Fruit fly (Drosophila melanogaster) whole organism, embryonic: ENCODE measurements around the gene CG12289.

Source experiments
- Abd-B ChIP-seq: fragments of 200-800 bp; sonication (Bioruptor generic); optimal IDR thresholded peaks from 2 replicates; lab custom pipeline; 2018; ENCODE audit warnings: missing biosample characterization, mild to moderate bottlenecking, missing genetic modification characterization, moderate library complexity
- CG1024 ChIP-seq: fragments of 200-800 bp; sonication (Bioruptor generic); IDR thresholded peaks from 2 replicates; pipeline ENCODE4 v1.3.6; 2022; ENCODE audit warnings: missing biosample characterization, missing genetic modification characterization
- CG10654 ChIP-seq: fragments of 200-800 bp; sonication (Bioruptor generic); optimal IDR thresholded peaks from 2 replicates; lab custom pipeline; 2016; ENCODE audit warnings: missing biosample characterization, missing genetic modification characterization
- CG11456 ChIP-seq: fragments of 200-800 bp; sonication (Bioruptor generic); IDR thresholded peaks from 3 replicates; pipeline ENCODE4 v1.3.6; 2022; ENCODE audit warnings: missing biosample characterization, missing genetic modification characterization
- CG12071 ChIP-seq: fragments of 200-800 bp; sonication (Bioruptor generic); optimal IDR thresholded peaks from 3 replicates; lab custom pipeline; 2018; ENCODE audit warnings: missing biosample characterization, mild to moderate bottlenecking, missing genetic modification characterization
- CG12104 ChIP-seq: fragments of 200-800 bp; sonication (Bioruptor generic); optimal IDR thresholded peaks from 3 replicates; lab custom pipeline; 2016; ENCODE audit warnings: missing biosample characterization, missing genetic modification characterization
- CG12236 ChIP-seq: fragments of 200-800 bp; sonication (Bioruptor generic); optimal IDR thresholded peaks from 2 replicates; lab custom pipeline; 2016; ENCODE audit warnings: missing biosample characterization, missing genetic modification characterization
- CG12942 ChIP-seq: fragments of 200-800 bp; sonication (Bioruptor generic); optimal IDR thresholded peaks from 3 replicates; lab custom pipeline; 2016; ENCODE audit warnings: missing biosample characterization, missing genetic modification characterization
- CG14860 ChIP-seq: fragments of 200-800 bp; sonication (Bioruptor generic); IDR thresholded peaks from 3 replicates; pipeline ENCODE4 v1.3.6; 2022; ENCODE audit warnings: missing biosample characterization, missing genetic modification characterization; ENCODE audit not compliant: partially characterized antibody
- CG15514 ChIP-seq: fragments of 200-800 bp; sonication (Bioruptor generic); optimal IDR thresholded peaks from 3 replicates; lab custom pipeline; 2017; ENCODE audit warnings: missing biosample characterization, missing genetic modification characterization, mild to moderate bottlenecking, moderate library complexity, missing genetic modification reagents
- CG1647 ChIP-seq: fragments of 200-800 bp; sonication (Bioruptor generic); optimal IDR thresholded peaks from 3 replicates; lab custom pipeline; 2016; ENCODE audit warnings: missing biosample characterization, missing genetic modification characterization
- CG16863 ChIP-seq: fragments of 200-800 bp; sonication (Bioruptor generic); optimal IDR thresholded peaks from 3 replicates; lab custom pipeline; 2016; ENCODE audit warnings: missing biosample characterization, missing genetic modification characterization
- CG17568 ChIP-seq: fragments of 200-800 bp; sonication (Bioruptor generic); optimal IDR thresholded peaks from 2 replicates; lab custom pipeline; 2018; ENCODE audit warnings: missing biosample characterization, mild to moderate bottlenecking, missing genetic modification characterization, moderate library complexity
- CG1792 ChIP-seq: fragments of 200-800 bp; sonication (Bioruptor generic); optimal IDR thresholded peaks from 2 replicates; lab custom pipeline; 2016; ENCODE audit warnings: missing biosample characterization, missing genetic modification characterization
- CG30403 ChIP-seq: fragments of 200-800 bp; sonication (Bioruptor generic); optimal IDR thresholded peaks from 3 replicates; lab custom pipeline; 2016; ENCODE audit warnings: missing biosample characterization, missing genetic modification characterization
- CG4328 ChIP-seq: fragments of 200-800 bp; sonication (Bioruptor generic); optimal IDR thresholded peaks from 3 replicates; lab custom pipeline; 2017; ENCODE audit warnings: missing biosample characterization, missing genetic modification reagents, missing genetic modification characterization
- CG4360 ChIP-seq: fragments of 200-800 bp; sonication (Bioruptor generic); IDR thresholded peaks from 2 replicates; pipeline ENCODE4 v1.3.6; 2022; ENCODE audit warnings: missing biosample characterization, missing genetic modification characterization
- CG6175 ChIP-seq: fragments of 200-800 bp; sonication (Bioruptor generic); IDR thresholded peaks from 3 replicates; pipeline ENCODE4 v1.3.6; 2022; ENCODE audit warnings: missing biosample characterization, missing genetic modification characterization
- CG6254 ChIP-seq: fragments of 200-800 bp; sonication (Bioruptor generic); optimal IDR thresholded peaks from 3 replicates; lab custom pipeline; 2017; ENCODE audit warnings: mild to moderate bottlenecking, missing biosample characterization, missing genetic modification reagents, missing genetic modification characterization
- CG7786 ChIP-seq: fragments of 200-800 bp; sonication (Bioruptor generic); optimal IDR thresholded peaks from 2 replicates; lab custom pipeline; 2016; ENCODE audit warnings: missing biosample characterization, missing genetic modification characterization
- CG8388 ChIP-seq: fragments of 200-800 bp; sonication (Bioruptor generic); optimal IDR thresholded peaks from 2 replicates; lab custom pipeline; 2019; ENCODE audit warnings: missing biosample characterization, mild to moderate bottlenecking, missing genetic modification characterization, moderate library complexity
- CTCF ChIP-seq: fragments of 200-800 bp; sonication (Bioruptor generic); optimal IDR thresholded peaks from 2 replicates; lab custom pipeline; 2017; ENCODE audit warnings: missing biosample characterization, mild to moderate bottlenecking, missing genetic modification characterization, moderate library complexity
- D19A ChIP-seq: fragments of 200-800 bp; optimal IDR thresholded peaks from 3 replicates; lab custom pipeline; 2019; ENCODE audit warnings: missing biosample characterization, mild to moderate bottlenecking, missing genetic modification characterization, moderate library complexity
- Deaf1 ChIP-seq: fragments of 200-800 bp; optimal IDR thresholded peaks from 3 replicates; lab custom pipeline; 2019; ENCODE audit warnings: missing biosample characterization, mild to moderate bottlenecking, missing genetic modification characterization, moderate library complexity
- Elba2 ChIP-seq: fragments of 200-800 bp; sonication (Bioruptor generic); optimal IDR thresholded peaks from 3 replicates; lab custom pipeline; 2016; ENCODE audit warnings: missing biosample characterization, missing genetic modification characterization
- Fer1 ChIP-seq: fragments of 200-800 bp; sonication (Bioruptor generic); optimal IDR thresholded peaks from 2 replicates; lab custom pipeline; 2017; ENCODE audit warnings: missing biosample characterization, mild to moderate bottlenecking, missing genetic modification characterization
- Gsc ChIP-seq: fragments of 200-800 bp; sonication (Bioruptor generic); IDR thresholded peaks from 2 replicates; pipeline ENCODE4 v1.3.6; 2022; ENCODE audit warnings: missing biosample characterization, missing genetic modification characterization
- H15 ChIP-seq: fragments of 200-800 bp; sonication (Bioruptor generic); IDR thresholded peaks from 3 replicates; pipeline ENCODE4 v1.3.6; 2022; ENCODE audit warnings: missing biosample characterization, missing genetic modification characterization
- HHEX ChIP-seq: fragments of 200-800 bp; sonication (Bioruptor generic); optimal IDR thresholded peaks from 3 replicates; lab custom pipeline; 2017; ENCODE audit warnings: missing biosample characterization, mild to moderate bottlenecking, missing genetic modification characterization, missing genetic modification reagents
- HLH3B ChIP-seq: fragments of 200-800 bp; sonication (Bioruptor generic); IDR thresholded peaks from 2 replicates; pipeline ENCODE4 v1.3.6; 2022; ENCODE audit warnings: missing biosample characterization, missing genetic modification characterization
- HLH4C ChIP-seq: fragments of 200-800 bp; sonication (Bioruptor generic); IDR thresholded peaks from 3 replicates; pipeline ENCODE4 v1.3.6; 2022; ENCODE audit warnings: missing biosample characterization, missing genetic modification characterization; ENCODE audit not compliant: partially characterized antibody
- HLHmδ ChIP-seq: fragments of 200-800 bp; sonication (Bioruptor generic); optimal IDR thresholded peaks from 2 replicates; lab custom pipeline; 2018; ENCODE audit warnings: missing biosample characterization, mild to moderate bottlenecking, missing genetic modification characterization, moderate library complexity
- Hsf ChIP-seq: fragments of 200-800 bp; sonication (Bioruptor generic); optimal IDR thresholded peaks from 3 replicates; lab custom pipeline; 2016; ENCODE audit warnings: missing biosample characterization, missing genetic modification characterization
- Lhr ChIP-seq: fragments of 200-800 bp; sonication (Bioruptor generic); optimal IDR thresholded peaks from 3 replicates; lab custom pipeline; 2017; ENCODE audit warnings: mild to moderate bottlenecking, missing biosample characterization, missing genetic modification reagents, missing genetic modification characterization
- Oaz ChIP-seq: fragments of 200-800 bp; sonication (Bioruptor generic); IDR thresholded peaks from 2 replicates; pipeline ENCODE4 v1.3.6; 2022; ENCODE audit warnings: missing biosample characterization, missing genetic modification characterization
- Ptx1 ChIP-seq: fragments of 200-800 bp; sonication (Bioruptor generic); IDR thresholded peaks from 2 replicates; pipeline ENCODE4 v1.3.6; 2022; ENCODE audit warnings: missing biosample characterization, missing genetic modification characterization
- ab ChIP-seq: fragments of 200-800 bp; sonication (Bioruptor generic); optimal IDR thresholded peaks from 2 replicates; lab custom pipeline; 2016; ENCODE audit warnings: missing biosample characterization, missing genetic modification characterization
- abd-A ChIP-seq: fragments of 200-800 bp; sonication (Bioruptor generic); optimal IDR thresholded peaks from 3 replicates; lab custom pipeline; 2019; ENCODE audit warnings: missing biosample characterization, mild to moderate bottlenecking, missing genetic modification characterization, moderate library complexity
- ash1 ChIP-seq: fragments of 200-800 bp; sonication (Bioruptor generic); optimal IDR thresholded peaks from 2 replicates; lab custom pipeline; 2018; ENCODE audit warnings: missing biosample characterization, mild to moderate bottlenecking, missing genetic modification characterization
- chm ChIP-seq: fragments of 200-800 bp; sonication (Bioruptor generic); IDR thresholded peaks from 2 replicates; pipeline ENCODE4 v1.3.6; 2022; ENCODE audit warnings: missing biosample characterization, missing genetic modification characterization
- corto ChIP-seq: fragments of 200-800 bp; sonication (Bioruptor generic); optimal IDR thresholded peaks from 2 replicates; lab custom pipeline; 2016; ENCODE audit warnings: missing biosample characterization, mild to moderate bottlenecking, missing genetic modification characterization, moderate library complexity
- dysf ChIP-seq: fragments of 200-800 bp; sonication (Bioruptor generic); IDR thresholded peaks from 3 replicates; pipeline ENCODE4 v1.3.6; 2022; ENCODE audit warnings: missing biosample characterization, missing genetic modification characterization
- insv ChIP-seq, 2 experiments: fragments of 200-800 bp; sonication (Bioruptor generic); optimal IDR thresholded peaks; 3 replicates each; lab custom pipeline; 2016 to 2018; ENCODE audit warnings: missing biosample characterization in 2 of 2, missing genetic modification characterization in 2 of 2
- kah ChIP-seq: fragments of 200-800 bp; sonication (Bioruptor generic); optimal IDR thresholded peaks from 2 replicates; lab custom pipeline; 2018; ENCODE audit warnings: missing biosample characterization, mild to moderate bottlenecking, missing genetic modification characterization
- p53 ChIP-seq: fragments of 200-800 bp; sonication (Bioruptor generic); optimal IDR thresholded peaks from 2 replicates; lab custom pipeline; 2016; ENCODE audit warnings: missing biosample characterization, missing genetic modification characterization
- row ChIP-seq: fragments of 200-800 bp; sonication (Bioruptor generic); IDR thresholded peaks from 3 replicates; pipeline ENCODE4 v1.3.6; 2022; ENCODE audit warnings: missing biosample characterization, missing genetic modification characterization
- sima ChIP-seq: fragments of 200-800 bp; sonication (Bioruptor generic); optimal IDR thresholded peaks from 2 replicates; lab custom pipeline; 2016; ENCODE audit warnings: missing biosample characterization, missing genetic modification characterization
- sqz ChIP-seq: fragments of 200-800 bp; sonication (Bioruptor generic); optimal IDR thresholded peaks from 3 replicates; lab custom pipeline; 2018; ENCODE audit warnings: missing biosample characterization, mild to moderate bottlenecking, missing genetic modification characterization
- sr ChIP-seq: fragments of 200-800 bp; sonication (Bioruptor generic); IDR thresholded peaks from 3 replicates; pipeline ENCODE4 v1.3.6; 2022; ENCODE audit warnings: missing biosample characterization, missing genetic modification characterization
- tna ChIP-seq: fragments of 200-800 bp; sonication (Bioruptor generic); IDR thresholded peaks from 2 replicates; pipeline ENCODE4 v1.3.6; 2022; ENCODE audit warnings: missing biosample characterization, missing genetic modification characterization; ENCODE audit not compliant: partially characterized antibody

Gene CG12289

dm6 chr3L:11487327-11487973 lies 29.2 kb upstream of the CG12289 start, which contains the start of gene chrb (continued):
- peak; percentile 85 for TF ChIP-seq ash1 (GFP tag; lab: Kevin White, UChicago)
- TF ChIP-seq Ptx1 = peak; percentile 23; the same call in 1 of the 2 replicates
- TF ChIP-seq row (GFP tag; lab: Robert Waterston, UW) = peak; percentile 15; the same call in 1 of the 3 replicates
- peak; percentile 63 for TF ChIP-seq CG16863 (GFP tag; lab: Kevin White, UChicago)
- peak; percentile 64 for TF ChIP-seq HHEX (GFP tag; lab: Kevin White, UChicago)
- TF ChIP-seq Oaz (GFP tag; lab: Robert Waterston, UW) = no peak
- TF ChIP-seq D19A (tag; lab: Kevin White, UChicago) = peak; percentile 55
- TF ChIP-seq HLH3B (GFP tag; lab: Robert Waterston, UW) = peak; percentile 39; the same call in 1 of the 2 replicates
- TF ChIP-seq Hsf (GFP tag; lab: Kevin White, UChicago) = peak; percentile 14
- TF ChIP-seq CG12104 (GFP tag; lab: Kevin White, UChicago) = peak; percentile 25
- peak; percentile 65 for TF ChIP-seq CG12071 (GFP tag; lab: Kevin White, UChicago)
- peak; percentile 86 for TF ChIP-seq abd-A
- TF ChIP-seq H15 (GFP tag; lab: Robert Waterston, UW) = 0 out of 3 replicates have a peak, but pooled peaks have one; percentile 17
- no peak for TF ChIP-seq HLHmδ
- peak; percentile 52; the same call in 1 of the 2 replicates for TF ChIP-seq tna
- peak; percentile 42 for TF ChIP-seq CG4328 (GFP tag; lab: Kevin White, UChicago)
- peak; percentile 62 for TF ChIP-seq kah (GFP tag; lab: Kevin White, UChicago)
- no peak for TF ChIP-seq CG11456
- TF ChIP-seq Gsc (GFP tag; lab: Robert Waterston, UW) = no peak
- TF ChIP-seq ab (GFP tag; lab: Kevin White, UChicago) = no peak
- no peak for TF ChIP-seq CG30403
- TF ChIP-seq Fer1 (GFP tag; lab: Kevin White, UChicago) = peak; percentile 72
- peak; percentile 13 for TF ChIP-seq CG6254
- TF ChIP-seq chm (GFP tag; lab: Robert Waterston, UW) = peak; percentile 97
- TF ChIP-seq dysf (GFP tag; lab: Robert Waterston, UW) = peak; percentile 33; the same call in 1 of the 3 replicates
- TF ChIP-seq CTCF (GFP tag; lab: Kevin White, UChicago) = peak; percentile 37
- TF ChIP-seq sqz = peak; percentile 93
- TF ChIP-seq sr (GFP tag; lab: Robert Waterston, UW) = peak; percentile 52; the same call in 1 of the 3 replicates
- peak; percentile 37 for TF ChIP-seq CG12236
- TF ChIP-seq CG4360 (GFP tag; lab: Robert Waterston, UW) = peak; percentile 79
- TF ChIP-seq CG1647 (GFP tag; lab: Kevin White, UChicago) = no peak
- peak in 1 of 2 experiments; percentile 39 for TF ChIP-seq insv (GFP tag; optimal IDR thresholded peaks at IDR 0.05; lab: Kevin White, UChicago)
- peak; percentile 58 for TF ChIP-seq Deaf1
- TF ChIP-seq corto (GFP tag; lab: Kevin White, UChicago) = no peak
- TF ChIP-seq CG1792 (GFP tag; lab: Kevin White, UChicago) = peak; percentile 16
- peak; percentile 69 for TF ChIP-seq CG17568 (GFP tag; lab: Kevin White, UChicago)
- peak; percentile 58 for TF ChIP-seq p53
- peak; percentile 27 for TF ChIP-seq CG8388
- no peak for TF ChIP-seq CG10654 (GFP tag; lab: Kevin White, UChicago)
- TF ChIP-seq HLH4C = peak; percentile 40; the same call in 1 of the 3 replicates
- TF ChIP-seq Abd-B (GFP tag; lab: Kevin White, UChicago) = no peak
- no peak for TF ChIP-seq Elba2 (GFP tag; lab: Kevin White, UChicago)
- TF ChIP-seq CG7786 (GFP tag; lab: Kevin White, UChicago) = peak; percentile 27
- no peak for TF ChIP-seq sima (GFP tag; lab: Kevin White, UChicago)
- TF ChIP-seq CG1024 (GFP tag; lab: Robert Waterston, UW) = 0 out of 2 replicates have a peak, but pooled peaks have one; percentile 30
- TF ChIP-seq CG12942 (GFP tag; lab: Kevin White, UChicago) = no peak
- 0 out of 3 replicates have a peak, but pooled peaks have one; percentile 13 for TF ChIP-seq CG6175
- TF ChIP-seq CG14860 (GFP tag; lab: Robert Waterston, UW) = no peak
- peak; percentile 53 for TF ChIP-seq CG15514 (GFP tag; lab: Kevin White, UChicago)
- TF ChIP-seq Lhr (GFP tag; lab: Kevin White, UChicago) = no peak
